Worm (Caenorhabditis elegans) whole organism, L3 larva: Measurements from ENCODE around the gene W04E12.2.
A peak's percentile ranks its signal among the peaks of the same experiment; 100 is the strongest.

Source experiments
- R02D3.7 ChIP-seq: fragments of 150-350 bp; optimal IDR thresholded peaks from 2 replicates; lab custom pipeline; 2014; ENCODE audit warnings: missing biosample characterization, missing genetic modification characterization
- ZK546.5 ChIP-seq: sonication (generic microtip); optimal IDR thresholded peaks from 2 replicates; lab custom pipeline; 2017; ENCODE audit warnings: missing biosample characterization, missing genetic modification characterization
- ama-1 ChIP-seq: fragments of 150-350 bp; optimal IDR thresholded peaks from 2 replicates; lab custom pipeline; 2018
- ceh-16 ChIP-seq: sonication (generic microtip); optimal IDR thresholded peaks from 2 replicates; lab custom pipeline; 2017; ENCODE audit warnings: missing biosample characterization, missing genetic modification characterization
- ceh-9 ChIP-seq: sonication (generic microtip); optimal IDR thresholded peaks from 2 replicates; lab custom pipeline; 2018; ENCODE audit warnings: missing biosample characterization, missing genetic modification characterization
- egl-5 ChIP-seq: fragments of 150-350 bp; optimal IDR thresholded peaks from 2 replicates; lab custom pipeline; 2017; ENCODE audit warnings: missing biosample characterization, missing genetic modification reagents, missing genetic modification characterization, inconsistent platforms
- elt-2 ChIP-seq: sonication (generic microtip); optimal IDR thresholded peaks from 2 replicates; lab custom pipeline; 2016; ENCODE audit warnings: missing genetic modification reagents, mild to moderate bottlenecking, missing genetic modification characterization, missing compliant biosample characterization
- elt-3 ChIP-seq, 3 experiments: fragments of 150-350 bp in 1 of 3; sonication (generic microtip) in 2 of 3; optimal IDR thresholded peaks; 2 replicates in 2 of 3; 4 replicates in 1 of 3; lab custom pipeline; 2014 to 2017; ENCODE audit warnings: missing biosample characterization in 3 of 3, missing genetic modification characterization in 3 of 3
- fos-1 ChIP-seq: fragments of 150-350 bp; optimal IDR thresholded peaks from 2 replicates; lab custom pipeline; 2014; ENCODE audit warnings: missing biosample characterization, missing genetic modification characterization
- hmg-11 ChIP-seq: sonication (generic microtip); optimal IDR thresholded peaks from 2 replicates; lab custom pipeline; 2016; ENCODE audit warnings: missing genetic modification characterization, missing compliant biosample characterization
- lin-15B ChIP-seq: fragments of 150-350 bp; optimal IDR thresholded peaks from 2 replicates; lab custom pipeline; 2014; ENCODE audit warnings: missing biosample characterization, missing genetic modification characterization
- lin-39 ChIP-seq: fragments of 150-350 bp; optimal IDR thresholded peaks from 2 replicates; lab custom pipeline; 2018; ENCODE audit warnings: missing biosample characterization, missing genetic modification reagents, missing genetic modification characterization
- lsy-12 ChIP-seq: sonication (generic microtip); optimal IDR thresholded peaks from 2 replicates; lab custom pipeline; 2016; ENCODE audit warnings: mild to moderate bottlenecking, missing genetic modification characterization, missing compliant biosample characterization
- mdl-1 ChIP-seq: fragments of 150-350 bp; optimal IDR thresholded peaks from 2 replicates; lab custom pipeline; 2014; ENCODE audit warnings: missing biosample characterization, missing genetic modification characterization
- mml-1 ChIP-seq: fragments of 150-350 bp; sonication (generic microtip); optimal IDR thresholded peaks from 3 replicates; lab custom pipeline; 2014; ENCODE audit warnings: missing biosample characterization, missing genetic modification characterization
- nfya-1 ChIP-seq: sonication (generic microtip); optimal IDR thresholded peaks from 2 replicates; lab custom pipeline; 2017; ENCODE audit warnings: missing genetic modification characterization, mild to moderate bottlenecking, missing compliant biosample characterization, antibody characterized with exemption, moderate library complexity; ENCODE audit not compliant: insufficient read depth
- nhr-11 ChIP-seq: fragments of 150-350 bp; optimal IDR thresholded peaks from 2 replicates; lab custom pipeline; 2014; ENCODE audit warnings: missing biosample characterization, missing genetic modification characterization
- nhr-12 ChIP-seq: fragments of 150-350 bp; optimal IDR thresholded peaks from 2 replicates; lab custom pipeline; 2014; ENCODE audit warnings: missing biosample characterization, missing genetic modification characterization
- nhr-237 ChIP-seq: fragments of 150-350 bp; optimal IDR thresholded peaks from 2 replicates; lab custom pipeline; 2014; ENCODE audit warnings: missing biosample characterization, missing genetic modification characterization
- nhr-25 ChIP-seq: sonication (generic microtip); optimal IDR thresholded peaks from 2 replicates; lab custom pipeline; 2017; ENCODE audit warnings: missing biosample characterization, missing genetic modification characterization
- nhr-43 ChIP-seq: sonication (generic microtip); optimal IDR thresholded peaks from 2 replicates; lab custom pipeline; 2016; ENCODE audit warnings: mild to moderate bottlenecking, missing genetic modification characterization, missing compliant biosample characterization; ENCODE audit not compliant: poor library complexity, severe bottlenecking
- nhr-77 ChIP-seq: fragments of 150-350 bp; optimal IDR thresholded peaks from 2 replicates; lab custom pipeline; 2014; ENCODE audit warnings: missing biosample characterization, missing genetic modification characterization
- pha-4 ChIP-seq: fragments of 150-350 bp; optimal IDR thresholded peaks from 2 replicates; lab custom pipeline; 2014; ENCODE audit warnings: missing biosample characterization, missing genetic modification reagents, missing genetic modification characterization
- pqm-1 ChIP-seq: fragments of 150-350 bp; optimal IDR thresholded peaks from 2 replicates; lab custom pipeline; 2017; ENCODE audit warnings: missing biosample characterization, missing genetic modification characterization, inconsistent platforms
- sea-2 ChIP-seq: fragments of 150-350 bp; sonication (generic microtip); optimal IDR thresholded peaks from 4 replicates; lab custom pipeline; 2014; ENCODE audit warnings: missing biosample characterization, missing genetic modification reagents, missing genetic modification characterization
- skn-1 ChIP-seq: fragments of 150-350 bp; optimal IDR thresholded peaks from 2 replicates; lab custom pipeline; 2014; ENCODE audit warnings: missing biosample characterization, missing genetic modification characterization
- snpc-4 ChIP-seq: fragments of 150-350 bp; optimal IDR thresholded peaks from 2 replicates; lab custom pipeline; 2014; ENCODE audit warnings: missing biosample characterization, missing genetic modification characterization
- tbx-2 ChIP-seq: sonication (generic microtip); optimal IDR thresholded peaks from 2 replicates; lab custom pipeline; 2016; ENCODE audit warnings: mild to moderate bottlenecking, missing genetic modification characterization, missing compliant biosample characterization
- unc-39 ChIP-seq: sonication (generic microtip); optimal IDR thresholded peaks from 4 replicates; lab custom pipeline; 2017; ENCODE audit warnings: missing biosample characterization, missing genetic modification characterization
- zag-1 ChIP-seq: fragments of 150-350 bp; optimal IDR thresholded peaks from 2 replicates; lab custom pipeline; 2014; ENCODE audit warnings: missing biosample characterization, missing genetic modification characterization
- ztf-4 ChIP-seq: fragments of 150-350 bp; optimal IDR thresholded peaks from 2 replicates; lab custom pipeline; 2014; ENCODE audit warnings: missing biosample characterization, missing genetic modification characterization

The W04E12.2 gene

DNA sequence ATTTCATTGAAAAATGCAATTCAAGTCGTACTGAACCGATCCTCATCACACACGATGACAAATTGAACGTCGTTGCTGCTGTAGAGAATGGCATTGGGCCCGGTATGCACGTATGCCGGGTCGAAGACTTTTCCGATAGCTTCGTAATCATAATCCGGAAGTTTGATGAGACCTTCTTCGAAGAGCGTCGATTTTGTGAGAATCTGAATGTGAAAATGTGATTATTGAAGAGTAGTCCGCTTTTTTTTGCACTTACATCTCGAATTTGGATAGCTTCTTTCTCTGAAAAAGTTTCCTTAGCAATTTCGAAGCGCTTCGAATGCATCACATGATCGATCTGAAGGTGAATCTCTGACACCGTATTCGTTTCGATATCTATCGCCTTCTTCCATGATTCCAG is 36.3 kb upstream of the W04E12.2 start, which contains the start of gene fbxa-118:
Gene fbxa-118 (minus strand): TSS at position 101 of the 400 bp plus-strand sequence.
- TF ChIP-seq lsy-12 (tag; lab: Kevin White, UChicago) (no peak), ceh-9 (tag; lab: Kevin White, UChicago) (no peak), pha-4 (no peak), nhr-43 (no peak), mml-1 (no peak), mdl-1 (tag; lab: Kevin White, UChicago) (no peak), tbx-2 (tag; lab: Kevin White, UChicago) (no peak), ceh-16 (tag; lab: Kevin White, UChicago) (no peak), nhr-25 (tag; lab: Kevin White, UChicago) (no peak), sea-2 (GFP tag; lab: Kevin White, UChicago) (no peak), lin-39 (tag; lab: Kevin White, UChicago) (no peak), R02D3.7 (tag; lab: Kevin White, UChicago) (no peak), snpc-4 (tag; lab: Kevin White, UChicago) (no peak), nhr-237 (tag; lab: Kevin White, UChicago) (no peak), unc-39 (tag; lab: Kevin White, UChicago) (no peak), lin-15B (tag; lab: Kevin White, UChicago) (no peak), fos-1 (tag; lab: Kevin White, UChicago) (no peak), elt-3 (tag; optimal IDR thresholded peaks at IDR 0.05; lab: Kevin White, UChicago) (no peak), ZK546.5 (no peak), ama-1 (lab: Kevin White, UChicago) (no peak)

DNA sequence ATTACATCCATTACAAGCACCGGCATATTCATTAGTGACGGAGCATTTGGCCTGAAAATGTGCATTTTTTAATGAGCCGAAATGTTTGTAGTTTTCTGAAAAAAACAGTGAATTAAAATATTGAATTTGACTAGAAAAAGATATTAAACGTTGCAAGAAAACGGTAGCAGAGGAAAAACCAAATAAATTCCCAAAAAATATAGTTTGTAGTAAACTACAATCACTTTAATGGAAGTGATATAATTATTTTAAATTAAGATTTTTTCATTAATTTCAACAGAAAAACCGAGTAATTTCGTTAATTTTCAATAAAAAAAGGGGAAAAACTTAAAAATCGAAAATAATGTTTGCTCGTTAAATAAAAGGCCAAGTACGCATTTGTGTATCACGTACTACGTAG is 30.7 kb upstream of the W04E12.2 start, which contains the start of gene M162.15:
Gene M162.15 (minus strand): TSS at position 101 of the 400 bp plus-strand sequence.
- TF ChIP-seq nhr-11 (tag; lab: Kevin White, UChicago) (no peak), skn-1 (tag; lab: Kevin White, UChicago) (no peak), nhr-237 (tag; lab: Kevin White, UChicago) (no peak), nfya-1 (tag; lab: Kevin White, UChicago) (no peak), ama-1 (lab: Kevin White, UChicago) (no peak), lsy-12 (tag; lab: Kevin White, UChicago) (no peak)

DNA sequence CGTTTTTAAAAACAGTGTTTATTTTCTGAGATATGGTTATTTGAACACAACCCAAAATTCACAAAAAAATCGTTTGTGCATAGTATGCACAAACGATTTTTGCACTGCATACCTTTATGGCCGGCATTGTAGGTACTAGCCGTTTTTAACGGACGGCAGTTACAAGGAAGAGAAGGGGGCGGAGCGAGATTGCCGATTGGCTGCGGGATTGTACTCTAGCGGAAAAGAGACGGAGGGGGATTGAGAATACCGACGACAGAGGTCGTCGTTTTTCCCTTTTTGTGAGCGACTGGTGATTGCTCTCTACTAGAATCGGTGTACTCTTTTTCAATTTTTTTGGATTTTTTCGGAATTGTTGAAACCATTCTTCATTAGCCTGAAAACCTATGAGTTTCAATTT is 26.8 kb upstream of the W04E12.2 start:
- TF ChIP-seq nfya-1 (tag; lab: Kevin White, UChicago), result peak; percentile 62
- TF ChIP-seq skn-1 (tag; lab: Kevin White, UChicago), result no peak
- TF ChIP-seq, all 47 proteins: peak for 1

DNA sequence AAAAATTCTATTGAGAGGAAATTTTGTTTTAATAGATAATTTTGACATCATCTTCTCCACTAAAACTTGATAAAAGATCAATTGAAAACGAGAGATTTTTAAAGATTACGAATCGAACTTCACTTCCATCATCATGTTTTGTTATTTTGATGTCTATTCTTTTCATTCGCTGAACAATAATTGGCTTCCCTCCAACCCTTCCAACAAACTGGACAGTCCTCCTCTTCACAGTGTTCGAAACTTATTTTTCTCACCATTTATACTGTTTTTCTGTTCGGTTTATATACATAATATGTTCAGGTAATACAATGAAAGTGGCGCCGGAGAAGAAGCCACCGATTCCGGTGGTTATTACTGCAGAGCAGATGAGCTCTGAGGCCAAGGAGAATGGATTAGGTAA is 19.8 kb upstream of the W04E12.2 start, which contains the start of gene M162.5:
Gene M162.5 (plus strand): TSS at position 301 of the 400 bp plus-strand sequence.
- TF ChIP-seq hmg-11 (no peak), ztf-4 (tag; lab: Kevin White, UChicago) (no peak)
- TF ChIP-seq, all 47 proteins: peak for 0

DNA sequence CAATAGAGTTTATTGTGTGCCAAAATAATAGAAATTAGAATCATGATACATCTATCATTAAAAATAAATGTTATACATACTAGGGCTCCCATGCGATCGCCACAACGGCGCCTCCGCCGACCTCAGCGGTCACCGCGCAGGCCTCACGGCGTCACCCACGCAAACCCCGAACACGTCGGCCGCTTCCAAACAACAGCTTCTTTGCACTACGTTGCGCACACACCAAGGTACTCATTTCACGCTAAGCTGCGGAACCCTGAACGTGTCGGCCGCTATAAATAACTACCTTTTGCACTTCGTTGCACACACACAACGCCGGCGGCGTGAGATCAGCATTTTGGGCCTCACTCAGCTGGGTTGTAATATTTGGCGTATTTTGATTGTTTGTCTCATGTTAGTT is 18.3 kb upstream of the W04E12.2 start:
- TF ChIP-seq zag-1 (tag; lab: Kevin White, UChicago), result no peak
- no peak for TF ChIP-seq R02D3.7 (tag; lab: Kevin White, UChicago)
- TF ChIP-seq skn-1 (tag; lab: Kevin White, UChicago), result no peak
- no peak for TF ChIP-seq sea-2 (GFP tag; lab: Kevin White, UChicago)
- no peak for TF ChIP-seq nhr-237 (tag; lab: Kevin White, UChicago)
- no peak for TF ChIP-seq nhr-43

DNA sequence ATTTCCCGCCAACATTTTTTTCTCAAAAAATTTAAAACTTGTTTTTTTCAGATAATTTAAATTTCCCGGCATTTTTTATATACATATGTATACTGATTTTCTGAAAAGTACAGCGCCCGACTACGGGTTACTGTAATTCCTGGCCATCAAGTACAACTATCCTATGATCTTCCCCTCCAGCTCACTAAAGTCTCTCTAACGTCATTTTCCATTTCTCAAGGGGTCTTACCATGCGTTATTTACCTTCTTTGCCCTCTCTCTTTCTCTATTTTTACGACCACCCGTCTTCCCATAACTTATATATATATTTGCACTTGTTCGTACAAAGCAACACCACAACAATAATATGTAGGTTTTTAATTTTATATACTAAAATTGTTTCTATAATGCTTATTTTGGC is 15.3 kb upstream of the W04E12.2 start, which contains the start of gene W04E12.9:
Gene W04E12.9 (plus strand): TSS at position 301 of the 400 bp plus-strand sequence.
- TF ChIP-seq elt-3 (tag; optimal IDR thresholded peaks at IDR 0.05; lab: Kevin White, UChicago) (no peak), nhr-77 (tag; lab: Kevin White, UChicago) (no peak)

DNA sequence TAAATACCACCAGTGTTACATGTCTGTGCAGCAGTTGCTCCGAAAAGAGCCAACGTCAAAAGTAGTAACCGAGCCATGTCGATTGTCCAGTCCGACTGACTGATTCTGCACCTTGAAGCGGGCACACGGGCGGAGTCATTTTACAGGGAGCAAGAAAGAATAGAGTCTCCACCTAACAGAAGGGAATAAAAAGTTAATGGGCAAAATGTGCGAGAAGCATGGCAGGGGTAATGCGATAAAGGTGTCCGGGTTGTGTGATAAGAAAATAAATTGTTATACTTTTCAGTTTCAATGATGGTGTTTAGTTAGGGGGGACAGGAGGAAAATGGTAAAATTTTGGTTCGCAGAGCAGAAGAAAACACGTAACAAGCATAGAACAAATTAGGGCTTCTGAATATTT is 14.3 kb upstream of the W04E12.2 start, which contains the start of gene clec-50:
Gene clec-50 (minus strand): TSS at position 109 of the 400 bp plus-strand sequence.
- TF ChIP-seq pqm-1 (tag; lab: Kevin White, UChicago) (peak; percentile 82), egl-5 (tag; lab: Kevin White, UChicago) (no peak), nhr-11 (tag; lab: Kevin White, UChicago) (no peak), elt-2 (peak; percentile 86), sea-2 (GFP tag; lab: Kevin White, UChicago) (no peak), nhr-12 (tag; lab: Kevin White, UChicago) (no peak)
- TF ChIP-seq, all 47 proteins: peak for 2
